Fruit fly (Drosophila melanogaster): ENCODE measurements around the gene CG32544.

CG32544 gene

dm6 chrX:18899835-18900460 is 39.9 kb downstream of the CG32544 start, which contains the start of gene CG7378:
TSS of gene CG7378 (plus strand) at chrX:18900410.
- TF ChIP-seq CG11762 (GFP tag; optimal IDR thresholded peaks at IDR 0.05; ENCODE audit: insufficient read depth) (no peak), eg (GFP tag; IDR thresholded peaks at IDR 0.05) (peak; percentile 5; the same call in 1 of the 3 replicates), CG8632 (GFP tag; optimal IDR thresholded peaks at IDR 0.05) (no peak), dsx (GFP tag; optimal IDR thresholded peaks at IDR 0.05; ENCODE audit: poor library complexity, severe bottlenecking) (no peak), Eip78C (GFP tag) (peak; percentile 89), Hr4 (GFP tag; optimal IDR thresholded peaks at IDR 0.05) (peak; percentile 35), fkh (GFP tag; optimal IDR thresholded peaks at IDR 0.05) (peak; percentile 63), CG32006 (GFP tag; optimal IDR thresholded peaks at IDR 0.05) (peak; percentile 41)

- TF ChIP-seq lz (GFP tag; optimal IDR thresholded peaks at IDR 0.05), result no peak
- no peak for TF ChIP-seq Met (GFP tag; optimal IDR thresholded peaks at IDR 0.05)
- TF ChIP-seq CG11294 (GFP tag; IDR thresholded peaks at IDR 0.05), result no peak
- TF ChIP-seq CG8319 (GFP tag; optimal IDR thresholded peaks at IDR 0.05), result no peak
- no peak for TF ChIP-seq dsx (GFP tag; optimal IDR thresholded peaks at IDR 0.05; ENCODE audit: poor library complexity, severe bottlenecking)
- TF ChIP-seq Gug (GFP tag; IDR thresholded peaks at IDR 0.05), result no peak
- no peak for TF ChIP-seq CG6276 (GFP tag; optimal IDR thresholded peaks at IDR 0.05)
- no peak for TF ChIP-seq Eip78C (GFP tag)
- no peak for TF ChIP-seq esn (GFP tag; optimal IDR thresholded peaks at IDR 0.05)
- no peak for TF ChIP-seq Sox14 (GFP tag; optimal IDR thresholded peaks at IDR 0.05)
- TF ChIP-seq svp (GFP tag), result no peak
- no peak for TF ChIP-seq Eip75B (GFP tag; optimal IDR thresholded peaks at IDR 0.05)
- no peak for TF ChIP-seq CG10631 (GFP tag; optimal IDR thresholded peaks at IDR 0.05)
These were observed 40.9 kb downstream of the CG32544 start for dm6 chrX:18900958-18901357.

- TF ChIP-seq CG11294 (GFP tag; IDR thresholded peaks at IDR 0.05) (no peak), CG9139 (GFP tag; optimal IDR thresholded peaks at IDR 0.05) (no peak), CG11762 (GFP tag; optimal IDR thresholded peaks at IDR 0.05; ENCODE audit: insufficient read depth) (no peak), Sox102F (GFP tag; optimal IDR thresholded peaks at IDR 0.05) (no peak), eg (GFP tag; IDR thresholded peaks at IDR 0.05) (0 out of 3 replicates have a peak, but pooled peaks have one; percentile 10), CG8119 (GFP tag; IDR thresholded peaks at IDR 0.05) (no peak), CG32006 (GFP tag; optimal IDR thresholded peaks at IDR 0.05) (peak; percentile 21), lz (GFP tag; optimal IDR thresholded peaks at IDR 0.05) (no peak), Eip78C (GFP tag) (peak; percentile 53), CG8319 (GFP tag; optimal IDR thresholded peaks at IDR 0.05) (no peak), CG6163 (GFP tag; IDR thresholded peaks at IDR 0.05) (0 out of 3 replicates have a peak, but pooled peaks have one; percentile 23), Met (GFP tag; optimal IDR thresholded peaks at IDR 0.05) (no peak), CG15336 (GFP tag; IDR thresholded peaks at IDR 0.05) (0 out of 2 replicates have a peak, but pooled peaks have one; percentile 29), Hr38 (GFP tag; optimal IDR thresholded peaks at IDR 0.05) (no peak)
These were observed 42.7 kb downstream of the CG32544 start for dm6 chrX:18902800-18903199.

dm6 chrX:18905152-18905551 is 45.1 kb downstream of the CG32544 start:
- TF ChIP-seq Hr39 (GFP tag; optimal IDR thresholded peaks at IDR 0.05) (no peak), CG8119 (GFP tag; IDR thresholded peaks at IDR 0.05) (no peak), CG7368 (GFP tag; optimal IDR thresholded peaks at IDR 0.05) (no peak), Met (GFP tag; optimal IDR thresholded peaks at IDR 0.05) (no peak), CG31627 (GFP tag; optimal IDR thresholded peaks at IDR 0.05) (no peak)

- TF ChIP-seq CG9139 (GFP tag; optimal IDR thresholded peaks at IDR 0.05), result no peak
- TF ChIP-seq OdsH (GFP tag; optimal IDR thresholded peaks at IDR 0.05), result no peak
- TF ChIP-seq CG6792 (GFP tag; optimal IDR thresholded peaks at IDR 0.05), result no peak
- TF ChIP-seq topi (GFP tag; optimal IDR thresholded peaks at IDR 0.05), result no peak
- no peak for TF ChIP-seq Sox15 (GFP tag; optimal IDR thresholded peaks at IDR 0.05)
- no peak for TF ChIP-seq Ets21C (GFP tag; optimal IDR thresholded peaks at IDR 0.05)
These were observed 50.7 kb downstream of the CG32544 start for dm6 chrX:18910827-18911226.
